Fruit fly (Drosophila melanogaster) whole organism, embryonic: Measurements from ENCODE around the gene mRpL55.

Source experiments
- CG11247 ChIP-seq: fragments of 200-800 bp; sonication (Bioruptor generic); IDR thresholded peaks from 2 replicates; pipeline ENCODE4 v1.3.6; 2022; ENCODE audit warnings: missing biosample characterization, missing genetic modification characterization
- CG13123 ChIP-seq: fragments of 200-800 bp; sonication (Bioruptor generic); optimal IDR thresholded peaks from 2 replicates; lab custom pipeline; 2016; ENCODE audit warnings: missing biosample characterization, missing genetic modification characterization
- CG13424 ChIP-seq: fragments of 200-800 bp; sonication (Bioruptor generic); optimal IDR thresholded peaks from 2 replicates; lab custom pipeline; 2019; ENCODE audit warnings: missing biosample characterization, mild to moderate bottlenecking, missing genetic modification characterization, moderate library complexity
- CG1603 ChIP-seq: fragments of 200-800 bp; sonication (Bioruptor generic); optimal IDR thresholded peaks from 2 replicates; lab custom pipeline; 2019; ENCODE audit warnings: missing biosample characterization, mild to moderate bottlenecking, missing genetic modification characterization, moderate library complexity
- CG16863 ChIP-seq: fragments of 200-800 bp; sonication (Bioruptor generic); optimal IDR thresholded peaks from 3 replicates; lab custom pipeline; 2016; ENCODE audit warnings: missing biosample characterization, missing genetic modification characterization
- CG18599 ChIP-seq: fragments of 200-800 bp; sonication (Bioruptor generic); optimal IDR thresholded peaks from 3 replicates; lab custom pipeline; 2017; ENCODE audit warnings: missing biosample characterization, missing genetic modification characterization, mild to moderate bottlenecking, moderate library complexity, missing genetic modification reagents
- CG2116 ChIP-seq: fragments of 200-800 bp; sonication (Bioruptor generic); optimal IDR thresholded peaks from 3 replicates; lab custom pipeline; 2018; ENCODE audit warnings: missing biosample characterization, mild to moderate bottlenecking, missing genetic modification characterization
- CG2875 ChIP-seq: fragments of 200-800 bp; sonication (Bioruptor generic); optimal IDR thresholded peaks from 2 replicates; lab custom pipeline; 2017; ENCODE audit warnings: missing biosample characterization, mild to moderate bottlenecking, missing genetic modification characterization, missing genetic modification reagents
- CG32532 ChIP-seq: fragments of 200-800 bp; sonication (Bioruptor generic); IDR thresholded peaks from 2 replicates; pipeline ENCODE4 v1.3.6; 2022; ENCODE audit warnings: missing biosample characterization, missing genetic modification characterization
- CG32767 ChIP-seq: fragments of 200-800 bp; sonication (Bioruptor generic); IDR thresholded peaks from 2 replicates; pipeline ENCODE4 v1.3.6; 2022; ENCODE audit warnings: missing biosample characterization, missing genetic modification characterization
- CG32772 ChIP-seq: fragments of 200-800 bp; sonication (Bioruptor generic); IDR thresholded peaks from 2 replicates; pipeline ENCODE4 v1.3.6; 2022; ENCODE audit warnings: missing biosample characterization, missing genetic modification characterization
- CG3838 ChIP-seq: fragments of 200-800 bp; sonication (Bioruptor generic); optimal IDR thresholded peaks from 3 replicates; lab custom pipeline; 2016; ENCODE audit warnings: missing biosample characterization, missing genetic modification characterization
- CG4282 ChIP-seq: fragments of 200-800 bp; sonication (Bioruptor generic); optimal IDR thresholded peaks from 2 replicates; lab custom pipeline; 2016; ENCODE audit warnings: missing biosample characterization, missing genetic modification characterization
- CG6254 ChIP-seq: fragments of 200-800 bp; sonication (Bioruptor generic); optimal IDR thresholded peaks from 3 replicates; lab custom pipeline; 2017; ENCODE audit warnings: mild to moderate bottlenecking, missing biosample characterization, missing genetic modification reagents, missing genetic modification characterization
- CG7928 ChIP-seq: fragments of 200-800 bp; sonication (Bioruptor generic); optimal IDR thresholded peaks from 2 replicates; lab custom pipeline; 2017; ENCODE audit warnings: missing biosample characterization, mild to moderate bottlenecking, missing genetic modification characterization
- CG8388 ChIP-seq: fragments of 200-800 bp; sonication (Bioruptor generic); optimal IDR thresholded peaks from 2 replicates; lab custom pipeline; 2019; ENCODE audit warnings: missing biosample characterization, mild to moderate bottlenecking, missing genetic modification characterization, moderate library complexity
- CoRest ChIP-seq: fragments of 200-800 bp; sonication (Bioruptor generic); optimal IDR thresholded peaks from 3 replicates; lab custom pipeline; 2018; ENCODE audit warnings: missing biosample characterization, mild to moderate bottlenecking, missing genetic modification characterization, moderate library complexity
- Dfd ChIP-seq, 2 experiments: fragments of >200 bp; optimal IDR thresholded peaks; 2 replicates each; lab custom pipeline; 2017; ENCODE audit warnings: missing biosample characterization in 2 of 2, missing genetic modification characterization in 2 of 2
- Doc3 ChIP-seq: fragments of 200-800 bp; sonication (Bioruptor generic); IDR thresholded peaks from 3 replicates; pipeline ENCODE4 v1.3.6; 2022; ENCODE audit warnings: missing biosample characterization, missing genetic modification characterization; ENCODE audit not compliant: partially characterized antibody
- Ets97D ChIP-seq: fragments of 200-800 bp; sonication (Bioruptor generic); optimal IDR thresholded peaks from 3 replicates; lab custom pipeline; 2016; ENCODE audit warnings: missing biosample characterization, missing genetic modification characterization
- Hmr ChIP-seq: fragments of 200-800 bp; sonication (Bioruptor generic); optimal IDR thresholded peaks from 3 replicates; lab custom pipeline; 2017; ENCODE audit warnings: mild to moderate bottlenecking, missing biosample characterization, missing genetic modification reagents, missing genetic modification characterization
- Hr3 ChIP-seq: fragments of 200-800 bp; sonication (Bioruptor generic); optimal IDR thresholded peaks from 3 replicates; lab custom pipeline; 2016; ENCODE audit warnings: missing biosample characterization, missing genetic modification characterization
- PHDP ChIP-seq: fragments of 200-800 bp; sonication (Bioruptor generic); optimal IDR thresholded peaks from 3 replicates; lab custom pipeline; 2018; ENCODE audit warnings: missing biosample characterization, mild to moderate bottlenecking, missing genetic modification characterization, moderate library complexity
- Six4 ChIP-seq: fragments of 200-800 bp; sonication (Bioruptor generic); optimal IDR thresholded peaks from 2 replicates; lab custom pipeline; 2016; ENCODE audit warnings: missing biosample characterization, missing genetic modification characterization
- Ssrp ChIP-seq: fragments of 200-800 bp; sonication (Bioruptor generic); optimal IDR thresholded peaks from 2 replicates; lab custom pipeline; 2018; ENCODE audit warnings: missing biosample characterization, mild to moderate bottlenecking, missing genetic modification characterization, moderate library complexity
- Vsx1 ChIP-seq: fragments of 200-800 bp; sonication (Bioruptor generic); optimal IDR thresholded peaks from 2 replicates; lab custom pipeline; 2017; ENCODE audit warnings: missing biosample characterization, mild to moderate bottlenecking, missing genetic modification characterization, missing genetic modification reagents
- abd-A ChIP-seq: fragments of 200-800 bp; sonication (Bioruptor generic); optimal IDR thresholded peaks from 3 replicates; lab custom pipeline; 2019; ENCODE audit warnings: missing biosample characterization, mild to moderate bottlenecking, missing genetic modification characterization, moderate library complexity
- bigmax ChIP-seq: fragments of 200-800 bp; sonication (Bioruptor generic); optimal IDR thresholded peaks from 2 replicates; lab custom pipeline; 2018; ENCODE audit warnings: missing biosample characterization, mild to moderate bottlenecking, missing genetic modification characterization
- danr ChIP-seq: fragments of 200-800 bp; sonication (Bioruptor generic); IDR thresholded peaks from 2 replicates; pipeline ENCODE4 v1.3.6; 2022; ENCODE audit warnings: missing biosample characterization, missing genetic modification characterization
- dmrt99B ChIP-seq: fragments of 200-800 bp; sonication (Bioruptor generic); optimal IDR thresholded peaks from 2 replicates; lab custom pipeline; 2018; ENCODE audit warnings: missing biosample characterization, mild to moderate bottlenecking, missing genetic modification characterization, moderate library complexity
- gce ChIP-seq: fragments of 200-800 bp; sonication (Bioruptor generic); IDR thresholded peaks from 3 replicates; pipeline ENCODE4 v1.3.6; 2022; ENCODE audit warnings: missing biosample characterization, missing genetic modification characterization
- hbn ChIP-seq: fragments of 200-800 bp; sonication (Bioruptor generic); IDR thresholded peaks from 2 replicates; pipeline ENCODE4 v1.3.6; 2022; ENCODE audit warnings: missing biosample characterization, missing genetic modification characterization; ENCODE audit not compliant: partially characterized antibody
- ind ChIP-seq: fragments of 200-800 bp; sonication (Bioruptor generic); optimal IDR thresholded peaks from 3 replicates; lab custom pipeline; 2016; ENCODE audit warnings: missing biosample characterization, missing genetic modification characterization
- lab ChIP-seq: fragments of 200-800 bp; sonication (Bioruptor generic); optimal IDR thresholded peaks from 3 replicates; lab custom pipeline; 2017; ENCODE audit warnings: missing biosample characterization, missing genetic modification characterization, mild to moderate bottlenecking, moderate library complexity, missing genetic modification reagents
- lmd ChIP-seq: fragments of 200-800 bp; sonication (Bioruptor generic); IDR thresholded peaks from 2 replicates; pipeline ENCODE4 v1.3.6; 2022; ENCODE audit warnings: missing biosample characterization, missing genetic modification characterization
- luna ChIP-seq: fragments of 200-800 bp; sonication (Bioruptor generic); optimal IDR thresholded peaks from 2 replicates; lab custom pipeline; 2016; ENCODE audit warnings: missing biosample characterization, missing genetic modification characterization
- nerfin-2 ChIP-seq: fragments of 200-800 bp; sonication (Bioruptor generic); IDR thresholded peaks from 2 replicates; pipeline ENCODE4 v1.3.6; 2022; ENCODE audit warnings: missing biosample characterization, missing genetic modification characterization; ENCODE audit not compliant: partially characterized antibody
- nmo ChIP-seq: fragments of 200-800 bp; sonication (Bioruptor generic); optimal IDR thresholded peaks from 2 replicates; lab custom pipeline; 2018; ENCODE audit warnings: missing biosample characterization, mild to moderate bottlenecking, missing genetic modification characterization, moderate library complexity
- oc ChIP-seq: fragments of 200-800 bp; sonication (Bioruptor generic); optimal IDR thresholded peaks from 2 replicates; lab custom pipeline; 2018; ENCODE audit warnings: missing biosample characterization, mild to moderate bottlenecking, missing genetic modification characterization, moderate library complexity
- pb ChIP-seq: fragments of 200-800 bp; sonication (Bioruptor generic); optimal IDR thresholded peaks from 3 replicates; lab custom pipeline; 2016; ENCODE audit warnings: missing biosample characterization, missing genetic modification characterization
- salm ChIP-seq: fragments of 200-800 bp; sonication (Bioruptor generic); optimal IDR thresholded peaks from 2 replicates; lab custom pipeline; 2018; ENCODE audit warnings: missing biosample characterization, mild to moderate bottlenecking, missing genetic modification characterization
- schlank ChIP-seq: fragments of 200-800 bp; sonication (Bioruptor generic); optimal IDR thresholded peaks from 2 replicates; lab custom pipeline; 2018; ENCODE audit warnings: missing biosample characterization, mild to moderate bottlenecking, missing genetic modification characterization
- scrt ChIP-seq: fragments of 200-800 bp; sonication (Bioruptor generic); optimal IDR thresholded peaks from 2 replicates; lab custom pipeline; 2018; ENCODE audit warnings: missing biosample characterization, mild to moderate bottlenecking, missing genetic modification characterization, moderate library complexity
- sens-2 ChIP-seq: fragments of 200-800 bp; sonication (Bioruptor generic); IDR thresholded peaks from 2 replicates; pipeline ENCODE4 v1.3.6; 2022; ENCODE audit warnings: missing biosample characterization, missing genetic modification characterization
- tio ChIP-seq: fragments of 200-800 bp; sonication (Bioruptor generic); optimal IDR thresholded peaks from 2 replicates; lab custom pipeline; 2017; ENCODE audit warnings: missing biosample characterization, missing genetic modification characterization, inconsistent platforms
- twi ChIP-seq: fragments of 200-800 bp; optimal IDR thresholded peaks from 2 replicates; lab custom pipeline; 2019; ENCODE audit warnings: missing biosample characterization, mild to moderate bottlenecking, missing genetic modification characterization, moderate library complexity
- unc-4 ChIP-seq: fragments of 200-800 bp; sonication (Bioruptor generic); IDR thresholded peaks from 2 replicates; pipeline ENCODE4 v1.3.6; 2022; ENCODE audit warnings: missing biosample characterization, missing genetic modification characterization; ENCODE audit not compliant: partially characterized antibody
- wek ChIP-seq: fragments of 200-800 bp; sonication (Bioruptor generic); optimal IDR thresholded peaks from 3 replicates; lab custom pipeline; 2018; ENCODE audit warnings: missing biosample characterization, mild to moderate bottlenecking, missing genetic modification characterization, moderate library complexity

The mRpL55 gene

DNA sequence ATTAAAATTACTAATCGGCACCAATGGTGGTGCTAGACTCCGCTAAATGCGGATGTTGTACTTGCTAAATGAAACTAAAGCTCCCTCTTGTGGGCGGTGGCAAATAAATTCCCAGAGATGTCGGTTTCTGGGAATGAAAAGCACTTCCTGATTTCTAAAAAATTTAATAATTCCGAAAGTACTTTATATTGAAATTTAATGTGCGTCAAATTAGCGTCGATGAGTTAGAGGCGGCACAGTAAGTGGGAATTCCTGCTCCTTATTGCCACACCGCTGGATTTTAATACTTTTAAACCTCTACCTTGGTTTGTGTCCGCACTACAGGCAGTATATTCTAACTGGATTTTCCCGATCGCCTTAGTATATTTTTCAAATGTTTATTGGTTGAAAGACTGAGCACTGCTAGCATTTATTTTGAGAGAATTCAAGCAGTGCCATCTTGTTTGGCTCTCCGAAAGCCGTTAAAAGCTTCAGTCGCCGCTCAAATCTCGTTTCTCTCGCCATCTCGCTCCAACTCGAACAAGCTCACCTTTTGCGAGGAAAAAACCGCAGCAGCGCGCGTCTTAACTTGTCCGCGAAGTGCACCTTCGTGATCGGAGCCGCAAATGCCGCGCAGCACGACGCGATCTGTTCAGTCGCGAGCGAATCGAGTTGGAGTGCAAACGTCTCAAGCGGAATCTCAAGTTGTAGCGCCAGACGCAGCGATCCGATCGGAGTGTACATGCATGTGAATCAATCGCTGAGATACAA lies 1.8 kb upstream of the mRpL55 start, which contains the start of gene CG6040 (continued):
- TF ChIP-seq Vsx1 (GFP tag; lab: Kevin White, UChicago) (peak; percentile 37), lmd (GFP tag; lab: Robert Waterston, UW) (0 out of 2 replicates have a peak, but pooled peaks have one; percentile 28), Hr3 (peak; percentile 30), CG13123 (GFP tag; lab: Kevin White, UChicago) (peak; percentile 1), lab (GFP tag; lab: Kevin White, UChicago) (peak; percentile 48), CG32772 (GFP tag; lab: Robert Waterston, UW) (no peak), schlank (tag; lab: Kevin White, UChicago) (no peak), hbn (no peak), dmrt99B (tag; lab: Kevin White, UChicago) (peak; percentile 9), CG18599 (GFP tag; lab: Kevin White, UChicago) (peak; percentile 11), sens-2 (GFP tag; lab: Robert Waterston, UW) (no peak), nerfin-2 (GFP tag; lab: Robert Waterston, UW) (0 out of 2 replicates have a peak, but pooled peaks have one; percentile 26), Hmr (peak; percentile 70), Doc3 (GFP tag; lab: Robert Waterston, UW) (no peak), CG8388 (GFP tag; lab: Kevin White, UChicago) (no peak), pb (peak; percentile 5), CG32532 (GFP tag; lab: Robert Waterston, UW) (peak; percentile 57; the same call in 1 of the 2 replicates), unc-4 (GFP tag; lab: Robert Waterston, UW) (peak; percentile 27; the same call in 1 of the 2 replicates), Ets97D (GFP tag; lab: Kevin White, UChicago) (peak; percentile 87), Six4 (GFP tag; lab: Kevin White, UChicago) (peak; percentile 22), luna (GFP tag; lab: Kevin White, UChicago) (peak; percentile 46), abd-A (tag; lab: Kevin White, UChicago) (peak; percentile 44), CG2116 (peak; percentile 69), CG11247 (GFP tag; lab: Robert Waterston, UW) (no peak), CoRest (tag; lab: Kevin White, UChicago) (peak; percentile 67), CG13424 (tag; lab: Kevin White, UChicago) (peak; percentile 50), CG4282 (GFP tag; lab: Kevin White, UChicago) (peak; percentile 58), salm (tag; lab: Kevin White, UChicago) (no peak), CG2875 (GFP tag; lab: Kevin White, UChicago) (no peak), CG7928 (GFP tag; lab: Kevin White, UChicago) (peak; percentile 38), tio (GFP tag; lab: Kevin White, UChicago) (no peak), nmo (GFP tag; lab: Kevin White, UChicago) (peak; percentile 83), scrt (GFP tag; lab: Kevin White, UChicago) (peak; percentile 0), CG6254 (GFP tag; lab: Kevin White, UChicago) (peak; percentile 30), oc (tag; lab: Kevin White, UChicago) (peak; percentile 54), CG32767 (GFP tag; lab: Robert Waterston, UW) (no peak), ind (GFP tag; lab: Kevin White, UChicago) (peak; percentile 37), CG1603 (peak; percentile 27), gce (GFP tag; lab: Robert Waterston, UW) (no peak), Dfd (GFP tag; optimal IDR thresholded peaks at IDR 0.05; lab: Kevin White, UChicago) (no peak), bigmax (GFP tag; lab: Kevin White, UChicago) (no peak), twi (peak; percentile 30), Ssrp (peak; percentile 39), CG16863 (GFP tag; lab: Kevin White, UChicago) (peak; percentile 36), wek (GFP tag; lab: Kevin White, UChicago) (no peak), CG3838 (GFP tag; lab: Kevin White, UChicago) (peak; percentile 10), danr (peak; percentile 8; the same call in 1 of the 2 replicates), PHDP (peak; percentile 20)
